Worm (Caenorhabditis elegans) whole organism, late embryonic: ENCODE data around the gene K07F5.17.

Source experiments
- C38D4.7 ChIP-seq: fragments of 200-800 bp; sonication (Bioruptor generic); optimal IDR thresholded peaks from 2 replicates; lab custom pipeline; 2018; ENCODE audit warnings: mild to moderate bottlenecking, missing genetic modification characterization, moderate library complexity, missing compliant biosample characterization
- K02D7.2 ChIP-seq: sonication (generic microtip); optimal IDR thresholded peaks from 2 replicates; lab custom pipeline; 2017; ENCODE audit warnings: mild to moderate bottlenecking, missing genetic modification characterization, missing compliant biosample characterization
- K09A11.1 ChIP-seq: sonication (generic microtip); optimal IDR thresholded peaks from 2 replicates; lab custom pipeline; 2017; ENCODE audit warnings: antibody characterized with exemption, mild to moderate bottlenecking, missing genetic modification characterization, missing compliant biosample characterization; ENCODE audit not compliant: insufficient read depth
- ceh-18 ChIP-seq: sonication (generic microtip); optimal IDR thresholded peaks from 2 replicates; lab custom pipeline; 2016; ENCODE audit warnings: missing genetic modification characterization, missing compliant biosample characterization
- ceh-19 ChIP-seq: fragments of 200-800 bp; sonication (Bioruptor generic); optimal IDR thresholded peaks from 2 replicates; lab custom pipeline; 2018; ENCODE audit warnings: mild to moderate bottlenecking, missing genetic modification characterization, missing compliant biosample characterization
- ceh-22 ChIP-seq: sonication (generic microtip); optimal IDR thresholded peaks from 2 replicates; lab custom pipeline; 2017; ENCODE audit warnings: missing biosample characterization, missing genetic modification characterization
- ceh-30 ChIP-seq: fragments of 150-350 bp; optimal IDR thresholded peaks from 2 replicates; lab custom pipeline; 2014; ENCODE audit warnings: missing biosample characterization, missing genetic modification characterization
- ceh-31 ChIP-seq: sonication (generic microtip); optimal IDR thresholded peaks from 2 replicates; lab custom pipeline; 2016; ENCODE audit warnings: missing genetic modification characterization, missing compliant biosample characterization
- ceh-34 ChIP-seq: sonication (generic microtip); optimal IDR thresholded peaks from 2 replicates; lab custom pipeline; 2016; ENCODE audit warnings: mild to moderate bottlenecking, missing genetic modification characterization, missing compliant biosample characterization
- ceh-45 ChIP-seq: fragments of 200-800 bp; sonication (Bioruptor generic); IDR thresholded peaks from 2 replicates; pipeline ENCODE4 v1.3.6; 2022; ENCODE audit warnings: missing genetic modification reagents, missing genetic modification characterization, missing compliant biosample characterization
- ceh-9 ChIP-seq: sonication (generic microtip); optimal IDR thresholded peaks from 2 replicates; lab custom pipeline; 2016; ENCODE audit warnings: mild to moderate bottlenecking, missing genetic modification characterization, inconsistent platforms, missing compliant biosample characterization
- dve-1 ChIP-seq: sonication (generic microtip); optimal IDR thresholded peaks from 2 replicates; lab custom pipeline; 2017; ENCODE audit warnings: antibody characterized with exemption, mild to moderate bottlenecking, missing genetic modification characterization, missing compliant biosample characterization
- elt-2 ChIP-seq: sonication (generic microtip); optimal IDR thresholded peaks from 2 replicates; lab custom pipeline; 2016; ENCODE audit warnings: missing genetic modification reagents, missing genetic modification characterization, missing compliant biosample characterization
- ets-4 ChIP-seq: sonication (generic microtip); optimal IDR thresholded peaks from 2 replicates; lab custom pipeline; 2016; ENCODE audit warnings: missing genetic modification characterization, missing compliant biosample characterization
- eyg-1 ChIP-seq: sonication (generic microtip); optimal IDR thresholded peaks from 2 replicates; lab custom pipeline; 2016; ENCODE audit warnings: missing genotype, missing genetic modification characterization, missing compliant biosample characterization
- fax-1 ChIP-seq: sonication (generic microtip); optimal IDR thresholded peaks from 2 replicates; lab custom pipeline; 2016; ENCODE audit warnings: missing genotype, missing genetic modification characterization, missing compliant biosample characterization
- fkh-10 ChIP-seq: fragments of 150-350 bp; optimal IDR thresholded peaks from 2 replicates; lab custom pipeline; 2014; ENCODE audit warnings: missing biosample characterization, missing genetic modification reagents, missing genetic modification characterization
- gmeb-2 ChIP-seq: sonication (generic microtip); optimal IDR thresholded peaks from 2 replicates; lab custom pipeline; 2016; ENCODE audit warnings: missing genetic modification characterization, inconsistent platforms, missing compliant biosample characterization
- hlh-8 ChIP-seq: sonication (generic microtip); optimal IDR thresholded peaks from 2 replicates; lab custom pipeline; 2016; ENCODE audit warnings: missing genotype, missing genetic modification characterization, missing compliant biosample characterization
- lin-11 ChIP-seq: fragments of 200-800 bp; sonication (Bioruptor generic); optimal IDR thresholded peaks from 2 replicates; lab custom pipeline; 2018; ENCODE audit warnings: mild to moderate bottlenecking, missing genetic modification characterization, missing compliant biosample characterization
- nfya-1 ChIP-seq: sonication (generic microtip); optimal IDR thresholded peaks from 2 replicates; lab custom pipeline; 2017; ENCODE audit warnings: missing genetic modification characterization, mild to moderate bottlenecking, missing compliant biosample characterization, antibody characterized with exemption, moderate library complexity
- npax-4 ChIP-seq: sonication (generic microtip); optimal IDR thresholded peaks from 2 replicates; lab custom pipeline; 2016; ENCODE audit warnings: missing genetic modification characterization, missing compliant biosample characterization
- pag-3 ChIP-seq: sonication (generic microtip); optimal IDR thresholded peaks from 2 replicates; lab custom pipeline; 2016; ENCODE audit warnings: missing compliant biosample characterization, missing genetic modification characterization, borderline replicate concordance
- pax-1 ChIP-seq: fragments of 150-350 bp; optimal IDR thresholded peaks from 2 replicates; lab custom pipeline; 2014; ENCODE audit warnings: missing biosample characterization, missing genetic modification characterization
- pqm-1 ChIP-seq: sonication (generic microtip); optimal IDR thresholded peaks from 2 replicates; lab custom pipeline; 2016; ENCODE audit warnings: missing genetic modification characterization, missing compliant biosample characterization
- pros-1 ChIP-seq: fragments of 150-350 bp; optimal IDR thresholded peaks from 2 replicates; lab custom pipeline; 2014; ENCODE audit warnings: missing biosample characterization, missing genetic modification reagents, missing genetic modification characterization
- rnt-1 ChIP-seq: sonication (generic microtip); optimal IDR thresholded peaks from 2 replicates; lab custom pipeline; 2016; ENCODE audit warnings: missing genetic modification characterization, missing compliant biosample characterization
- sdc-2 ChIP-seq: sonication (generic microtip); optimal IDR thresholded peaks from 2 replicates; lab custom pipeline; 2016; ENCODE audit warnings: missing genotype, missing genetic modification characterization, missing compliant biosample characterization
- sox-4 ChIP-seq: sonication (generic microtip); optimal IDR thresholded peaks from 2 replicates; lab custom pipeline; 2017; ENCODE audit warnings: mild to moderate bottlenecking, missing genetic modification characterization, inconsistent platforms, missing compliant biosample characterization
- syd-9 ChIP-seq: sonication (generic microtip); optimal IDR thresholded peaks from 2 replicates; lab custom pipeline; 2016; ENCODE audit warnings: mild to moderate bottlenecking, missing genetic modification characterization, moderate library complexity, missing compliant biosample characterization
- tbx-2 ChIP-seq: sonication (generic microtip); optimal IDR thresholded peaks from 2 replicates; lab custom pipeline; 2016; ENCODE audit warnings: missing genetic modification characterization, missing compliant biosample characterization
- tbx-7 ChIP-seq: sonication (generic microtip); optimal IDR thresholded peaks from 2 replicates; lab custom pipeline; 2016; ENCODE audit warnings: missing genotype, missing genetic modification characterization, missing compliant biosample characterization
- unc-3 ChIP-seq, 2 experiments: fragments of 200-800 bp in 1 of 2; sonication (Bioruptor generic) in 1 of 2; sonication (generic microtip) in 1 of 2; conservative IDR thresholded peaks in 1 of 2; optimal IDR thresholded peaks in 1 of 2; 2 replicates each; pipeline versions ENCODE4 v1.3.6 to Lab custom; 2016 to 2022; ENCODE audit warnings: missing compliant biosample characterization in 2 of 2, missing genetic modification characterization in 2 of 2, missing genetic modification reagents in 1 of 2
- unc-42 ChIP-seq: sonication (generic microtip); optimal IDR thresholded peaks from 2 replicates; lab custom pipeline; 2016; ENCODE audit warnings: missing genotype, missing genetic modification characterization, missing compliant biosample characterization
- zip-5 ChIP-seq: sonication (generic microtip); optimal IDR thresholded peaks from 2 replicates; lab custom pipeline; 2016; ENCODE audit warnings: missing genetic modification characterization, missing compliant biosample characterization

The K07F5.17 gene

ce11 chrIV:9850931-9851330 is 8.8 kb downstream of the K07F5.17 start, which contains the start of gene ssp-10:
Gene ssp-10 (minus strand): TSS chrIV:9851031.
- TF ChIP-seq ceh-31 (no peak), syd-9 (tag; lab: Kevin White, UChicago) (no peak), gmeb-2 (no peak), pax-1 (tag; lab: Kevin White, UChicago) (no peak), sdc-2 (tag; lab: Kevin White, UChicago) (no peak), ceh-45 (GFP tag; lab: Robert Waterston, UW) (no peak), ceh-19 (GFP tag; lab: Kevin White, UChicago) (no peak), fax-1 (tag; lab: Kevin White, UChicago) (no peak), tbx-7 (no peak), ets-4 (tag; lab: Kevin White, UChicago) (no peak), ceh-18 (tag; lab: Kevin White, UChicago) (no peak), sox-4 (tag; lab: Kevin White, UChicago) (no peak), eyg-1 (no peak), K02D7.2 (tag; lab: Kevin White, UChicago) (no peak)

ce11 chrIV:9852250-9852649 is 10.1 kb downstream of the K07F5.17 start, which contains the start of gene ssq-1:
Gene ssq-1 (plus strand): TSS chrIV:9852550.
- TF ChIP-seq unc-42 (tag; lab: Kevin White, UChicago) (no peak), C38D4.7 (GFP tag; lab: Kevin White, UChicago) (no peak), eyg-1 (no peak), lin-11 (no peak), dve-1 (tag; lab: Kevin White, UChicago) (no peak), ceh-34 (tag; lab: Kevin White, UChicago) (no peak), ceh-22 (tag; lab: Kevin White, UChicago) (no peak), K02D7.2 (tag; lab: Kevin White, UChicago) (no peak), hlh-8 (tag; lab: Kevin White, UChicago) (no peak), tbx-2 (no peak), nfya-1 (tag; lab: Kevin White, UChicago) (no peak), K09A11.1 (tag; lab: Kevin White, UChicago) (no peak), pros-1 (tag; lab: Kevin White, UChicago) (no peak), rnt-1 (tag; lab: Kevin White, UChicago) (no peak)

ce11 chrIV:9852818-9853466 is 10.8 kb downstream of the K07F5.17 start:
- TF ChIP-seq eyg-1 = no peak
- no peak for TF ChIP-seq ets-4 (tag; lab: Kevin White, UChicago)
- TF ChIP-seq sdc-2 (tag; lab: Kevin White, UChicago) = peak; percentile 9

- TF ChIP-seq zip-5 (tag; lab: Kevin White, UChicago) = no peak
- peak; percentile 51 for TF ChIP-seq elt-2 (tag; lab: Kevin White, UChicago)
- no peak for TF ChIP-seq tbx-7
- no peak for TF ChIP-seq ceh-30 (tag; lab: Kevin White, UChicago)
Observed at ce11 chrIV:9854952-9855351, 12.8 kb downstream of the K07F5.17 start.

- no peak for TF ChIP-seq tbx-2
- TF ChIP-seq npax-4 (tag; lab: Kevin White, UChicago) = no peak
- no peak for TF ChIP-seq unc-3 (GFP tag; conservative IDR thresholded peaks at IDR 0.05; lab: Robert Waterston, UW)
- no peak for TF ChIP-seq unc-3 (tag; optimal IDR thresholded peaks at IDR 0.05; lab: Kevin White, UChicago)
- no peak for TF ChIP-seq ceh-9 (tag; lab: Kevin White, UChicago)
- TF ChIP-seq C38D4.7 (GFP tag; lab: Kevin White, UChicago) = no peak
- no peak for TF ChIP-seq pqm-1 (tag; lab: Kevin White, UChicago)
- no peak for TF ChIP-seq K09A11.1 (tag; lab: Kevin White, UChicago)
- TF ChIP-seq pag-3 = no peak
- no peak for TF ChIP-seq fkh-10 (GFP tag; lab: Kevin White, UChicago)
- TF ChIP-seq ets-4 (tag; lab: Kevin White, UChicago) = no peak
Observed at ce11 chrIV:9855712-9856111, 13.5 kb downstream of the K07F5.17 start, which contains the start of gene K07F5.12. Gene K07F5.12 (plus strand): TSS chrIV:9856012.
